Fruit fly (Drosophila melanogaster) whole organism, embryonic: ENCODE measurements around the gene CG44000.

Experiments used
- Asciz ChIP-seq: fragments of 200-800 bp; sonication (Bioruptor generic); optimal IDR thresholded peaks from 2 replicates; lab custom pipeline; 2017; ENCODE audit warnings: missing biosample characterization, mild to moderate bottlenecking, missing genetic modification characterization, missing genetic modification reagents
- BEAF-32 ChIP-seq: fragments of 200-800 bp; sonication (Bioruptor generic); optimal IDR thresholded peaks from 3 replicates; lab custom pipeline; 2017; ENCODE audit warnings: missing biosample characterization, missing genetic modification characterization, mild to moderate bottlenecking, moderate library complexity, missing genetic modification reagents
- Bgb ChIP-seq: fragments of 200-800 bp; sonication (Bioruptor generic); IDR thresholded peaks from 2 replicates; pipeline ENCODE4 v1.3.6; 2022; ENCODE audit warnings: missing biosample characterization, missing genetic modification characterization; ENCODE audit not compliant: partially characterized antibody
- BtbVII ChIP-seq: fragments of 200-800 bp; sonication (Bioruptor generic); optimal IDR thresholded peaks from 3 replicates; lab custom pipeline; 2017; ENCODE audit warnings: missing biosample characterization, mild to moderate bottlenecking, missing genetic modification characterization
- CG12391 ChIP-seq: fragments of 200-800 bp; sonication (Bioruptor generic); optimal IDR thresholded peaks from 3 replicates; lab custom pipeline; 2018; ENCODE audit warnings: missing biosample characterization, mild to moderate bottlenecking, missing genetic modification characterization, moderate library complexity
- CG1602 ChIP-seq: fragments of 200-800 bp; sonication (Bioruptor generic); optimal IDR thresholded peaks from 3 replicates; lab custom pipeline; 2016; ENCODE audit warnings: missing biosample characterization, missing genetic modification characterization
- CG1603 ChIP-seq: fragments of 200-800 bp; sonication (Bioruptor generic); optimal IDR thresholded peaks from 2 replicates; lab custom pipeline; 2019; ENCODE audit warnings: missing biosample characterization, mild to moderate bottlenecking, missing genetic modification characterization, moderate library complexity
- CG16813 ChIP-seq: fragments of 200-800 bp; sonication (Bioruptor generic); IDR thresholded peaks from 3 replicates; pipeline ENCODE4 v1.3.6; 2022; ENCODE audit warnings: missing biosample characterization, missing genetic modification characterization; ENCODE audit not compliant: partially characterized antibody
- CG17328 ChIP-seq: fragments of 200-800 bp; sonication (Bioruptor generic); IDR thresholded peaks from 2 replicates; pipeline ENCODE4 v1.3.6; 2022; ENCODE audit warnings: missing biosample characterization, missing genetic modification characterization
- CG17568 ChIP-seq: fragments of 200-800 bp; sonication (Bioruptor generic); optimal IDR thresholded peaks from 2 replicates; lab custom pipeline; 2018; ENCODE audit warnings: missing biosample characterization, mild to moderate bottlenecking, missing genetic modification characterization, moderate library complexity
- CG17829 ChIP-seq: fragments of 200-800 bp; optimal IDR thresholded peaks from 2 replicates; lab custom pipeline; 2019; ENCODE audit warnings: missing biosample characterization, mild to moderate bottlenecking, missing genetic modification characterization, moderate library complexity
- CG17912 ChIP-seq: fragments of 200-800 bp; sonication (Bioruptor generic); optimal IDR thresholded peaks from 2 replicates; lab custom pipeline; 2018; ENCODE audit warnings: missing biosample characterization, mild to moderate bottlenecking, missing genetic modification characterization
- CG34422 ChIP-seq: fragments of 200-800 bp; sonication (Bioruptor generic); IDR thresholded peaks from 3 replicates; pipeline ENCODE4 v1.3.6; 2022; ENCODE audit warnings: missing biosample characterization, missing genetic modification characterization
- CG5953 ChIP-seq: fragments of 200-800 bp; sonication (Bioruptor generic); IDR thresholded peaks from 2 replicates; pipeline ENCODE4 v1.3.6; 2022; ENCODE audit warnings: missing biosample characterization, missing genetic modification characterization
- CG6254 ChIP-seq: fragments of 200-800 bp; sonication (Bioruptor generic); optimal IDR thresholded peaks from 3 replicates; lab custom pipeline; 2017; ENCODE audit warnings: mild to moderate bottlenecking, missing biosample characterization, missing genetic modification reagents, missing genetic modification characterization
- CG8944 ChIP-seq: fragments of 200-800 bp; sonication (Bioruptor generic); optimal IDR thresholded peaks from 3 replicates; lab custom pipeline; 2016; ENCODE audit warnings: missing biosample characterization, missing genetic modification characterization
- CG9797 ChIP-seq: fragments of 200-800 bp; sonication (Bioruptor generic); optimal IDR thresholded peaks from 3 replicates; lab custom pipeline; 2018; ENCODE audit warnings: missing biosample characterization, mild to moderate bottlenecking, missing genetic modification characterization
- Doc3 ChIP-seq: fragments of 200-800 bp; sonication (Bioruptor generic); IDR thresholded peaks from 3 replicates; pipeline ENCODE4 v1.3.6; 2022; ENCODE audit warnings: missing biosample characterization, missing genetic modification characterization; ENCODE audit not compliant: partially characterized antibody
- Drgx ChIP-seq: fragments of 200-800 bp; sonication (Bioruptor generic); IDR thresholded peaks from 2 replicates; pipeline ENCODE4 v1.3.6; 2022; ENCODE audit warnings: missing biosample characterization, missing genetic modification characterization
- E2f2 ChIP-seq: fragments of 200-800 bp; sonication (Bioruptor generic); IDR thresholded peaks from 2 replicates; pipeline ENCODE4 v1.3.6; 2022; ENCODE audit warnings: missing biosample characterization, missing genetic modification characterization
- Ets97D ChIP-seq: fragments of 200-800 bp; sonication (Bioruptor generic); optimal IDR thresholded peaks from 3 replicates; lab custom pipeline; 2016; ENCODE audit warnings: missing biosample characterization, missing genetic modification characterization
- Fer3 ChIP-seq: fragments of 200-800 bp; sonication (Bioruptor generic); optimal IDR thresholded peaks from 2 replicates; lab custom pipeline; 2018; ENCODE audit warnings: missing biosample characterization, mild to moderate bottlenecking, missing genetic modification characterization, moderate library complexity
- HmgZ ChIP-seq: fragments of 200-800 bp; sonication (Bioruptor generic); optimal IDR thresholded peaks from 2 replicates; lab custom pipeline; 2018; ENCODE audit warnings: missing biosample characterization, mild to moderate bottlenecking, missing genetic modification characterization
- Hmr ChIP-seq: fragments of 200-800 bp; sonication (Bioruptor generic); optimal IDR thresholded peaks from 3 replicates; lab custom pipeline; 2017; ENCODE audit warnings: mild to moderate bottlenecking, missing biosample characterization, missing genetic modification reagents, missing genetic modification characterization
- Hr39 ChIP-seq: fragments of >200 bp; optimal IDR thresholded peaks from 2 replicates; lab custom pipeline; 2017
- MBD-R2 ChIP-seq: fragments of 200-800 bp; sonication (Bioruptor generic); IDR thresholded peaks from 2 replicates; pipeline ENCODE4 v1.3.6; 2022; ENCODE audit warnings: missing biosample characterization, missing genetic modification characterization
- MESR4 ChIP-seq: fragments of 200-800 bp; sonication (Bioruptor generic); optimal IDR thresholded peaks from 2 replicates; lab custom pipeline; 2018; ENCODE audit warnings: missing biosample characterization, mild to moderate bottlenecking, missing genetic modification characterization, moderate library complexity
- Med ChIP-seq: fragments of 200-800 bp; sonication (Bioruptor generic); peaks from one replicate; lab custom pipeline; 2016; ENCODE audit warnings: missing biosample characterization, missing genetic modification characterization, mild to moderate bottlenecking, inconsistent platforms, moderate library complexity
- Neu2 ChIP-seq: fragments of 200-800 bp; sonication (Bioruptor generic); optimal IDR thresholded peaks from 3 replicates; lab custom pipeline; 2016; ENCODE audit warnings: missing biosample characterization, missing genetic modification characterization, borderline replicate concordance
- Opbp ChIP-seq: fragments of 200-800 bp; sonication (Bioruptor generic); IDR thresholded peaks from 3 replicates; pipeline ENCODE4 v1.3.6; 2022; ENCODE audit warnings: missing biosample characterization, missing genetic modification characterization; ENCODE audit not compliant: partially characterized antibody
- PHDP ChIP-seq: fragments of 200-800 bp; sonication (Bioruptor generic); optimal IDR thresholded peaks from 3 replicates; lab custom pipeline; 2018; ENCODE audit warnings: missing biosample characterization, mild to moderate bottlenecking, missing genetic modification characterization, moderate library complexity
- Six4 ChIP-seq: fragments of 200-800 bp; sonication (Bioruptor generic); optimal IDR thresholded peaks from 2 replicates; lab custom pipeline; 2016; ENCODE audit warnings: missing biosample characterization, missing genetic modification characterization
- Ssrp ChIP-seq: fragments of 200-800 bp; sonication (Bioruptor generic); optimal IDR thresholded peaks from 2 replicates; lab custom pipeline; 2018; ENCODE audit warnings: missing biosample characterization, mild to moderate bottlenecking, missing genetic modification characterization, moderate library complexity
- amos ChIP-seq: fragments of 200-800 bp; sonication (Bioruptor generic); IDR thresholded peaks from 2 replicates; pipeline ENCODE4 v1.3.6; 2022; ENCODE audit warnings: missing biosample characterization, missing genetic modification characterization; ENCODE audit not compliant: partially characterized antibody
- ash1 ChIP-seq: fragments of 200-800 bp; sonication (Bioruptor generic); optimal IDR thresholded peaks from 2 replicates; lab custom pipeline; 2018; ENCODE audit warnings: missing biosample characterization, mild to moderate bottlenecking, missing genetic modification characterization
- bbx ChIP-seq: fragments of 200-800 bp; sonication (Bioruptor generic); IDR thresholded peaks from 2 replicates; pipeline ENCODE4 v1.3.6; 2022; ENCODE audit warnings: missing biosample characterization, missing genetic modification characterization; ENCODE audit not compliant: partially characterized antibody
- croc ChIP-seq: fragments of 200-800 bp; sonication (Bioruptor generic); conservative IDR thresholded peaks from 3 replicates; pipeline ENCODE4 v1.3.6; 2022; ENCODE audit warnings: missing biosample characterization, missing genetic modification characterization
- exex ChIP-seq: fragments of 200-800 bp; sonication (Bioruptor generic); optimal IDR thresholded peaks from 4 replicates; lab custom pipeline; 2018; ENCODE audit warnings: missing biosample characterization, mild to moderate bottlenecking, missing genetic modification characterization, moderate library complexity
- gcm ChIP-seq: fragments of 200-800 bp; sonication (Bioruptor generic); optimal IDR thresholded peaks from 2 replicates; lab custom pipeline; 2019; ENCODE audit warnings: missing biosample characterization, mild to moderate bottlenecking, missing genetic modification characterization, moderate library complexity
- hbn ChIP-seq: fragments of 200-800 bp; sonication (Bioruptor generic); IDR thresholded peaks from 2 replicates; pipeline ENCODE4 v1.3.6; 2022; ENCODE audit warnings: missing biosample characterization, missing genetic modification characterization; ENCODE audit not compliant: partially characterized antibody
- mld ChIP-seq: fragments of 200-800 bp; sonication (Bioruptor generic); IDR thresholded peaks from 3 replicates; pipeline ENCODE4 v1.3.6; 2022; ENCODE audit warnings: missing biosample characterization, missing genetic modification characterization; ENCODE audit not compliant: partially characterized antibody
- nerfin-2 ChIP-seq: fragments of 200-800 bp; sonication (Bioruptor generic); IDR thresholded peaks from 2 replicates; pipeline ENCODE4 v1.3.6; 2022; ENCODE audit warnings: missing biosample characterization, missing genetic modification characterization; ENCODE audit not compliant: partially characterized antibody
- nmo ChIP-seq: fragments of 200-800 bp; sonication (Bioruptor generic); optimal IDR thresholded peaks from 2 replicates; lab custom pipeline; 2018; ENCODE audit warnings: missing biosample characterization, mild to moderate bottlenecking, missing genetic modification characterization, moderate library complexity
- run ChIP-seq: fragments of 200-800 bp; sonication (Bioruptor generic); optimal IDR thresholded peaks from 3 replicates; lab custom pipeline; 2018; ENCODE audit warnings: missing biosample characterization, mild to moderate bottlenecking, missing genetic modification characterization
- sc ChIP-seq, 3 experiments: fragments of >200 bp in 2 of 3; fragments of 200-800 bp in 1 of 3; sonication (Bioruptor generic) in 1 of 3; optimal IDR thresholded peaks; 2 replicates in 2 of 3; 3 replicates in 1 of 3; lab custom pipeline; 2017; ENCODE audit warnings: mild to moderate bottlenecking in 1 of 3, missing biosample characterization in 1 of 3, missing genetic modification characterization in 1 of 3, missing genetic modification reagents in 1 of 3
- sd ChIP-seq: fragments of 200-800 bp; sonication (Bioruptor generic); optimal IDR thresholded peaks from 3 replicates; lab custom pipeline; 2018; ENCODE audit warnings: missing biosample characterization, mild to moderate bottlenecking, missing genetic modification characterization, moderate library complexity
- unc-4 ChIP-seq: fragments of 200-800 bp; sonication (Bioruptor generic); IDR thresholded peaks from 2 replicates; pipeline ENCODE4 v1.3.6; 2022; ENCODE audit warnings: missing biosample characterization, missing genetic modification characterization; ENCODE audit not compliant: partially characterized antibody
- zen2 ChIP-seq: fragments of 200-800 bp; sonication (Bioruptor generic); IDR thresholded peaks from 3 replicates; pipeline ENCODE4 v1.3.6; 2022; ENCODE audit warnings: missing biosample characterization, missing genetic modification characterization; ENCODE audit not compliant: partially characterized antibody

Gene CG44000

DNA sequence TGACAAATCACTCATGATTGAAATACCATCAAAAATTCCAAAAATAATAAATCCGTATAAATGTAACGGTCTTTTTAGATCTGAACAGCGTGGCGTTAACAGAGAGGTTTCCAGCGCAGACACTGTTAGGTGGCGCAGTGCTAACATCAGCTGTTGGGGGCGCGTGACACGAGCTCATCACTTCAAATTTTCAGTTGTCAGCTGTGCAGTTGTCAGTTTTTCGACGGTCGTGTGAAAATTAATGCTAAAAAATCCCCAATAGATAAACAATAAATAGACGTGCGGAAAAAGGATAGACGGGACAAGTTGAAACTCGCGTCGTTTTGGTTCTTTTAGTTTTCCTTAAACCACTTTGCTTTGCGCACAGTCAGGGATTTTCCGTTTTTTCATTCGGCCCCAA lies 53.2 kb downstream of the CG44000 start, which contains the start of gene CG4230 (continued):
- TF ChIP-seq croc (GFP tag; lab: Robert Waterston, UW): no peak
- TF ChIP-seq Hmr (GFP tag; lab: Kevin White, UChicago): no peak
- TF ChIP-seq Ssrp (tag; lab: Kevin White, UChicago): no peak
- TF ChIP-seq zen2: peak; percentile 69; the same call in 2 of the 3 replicates
- TF ChIP-seq Med (GFP tag; lab: Kevin White, UChicago): peak; percentile 67
- peak; percentile 83 for TF ChIP-seq Doc3
- TF ChIP-seq Drgx (GFP tag; lab: Robert Waterston, UW): no peak
- peak; percentile 90 for TF ChIP-seq unc-4 (GFP tag; lab: Robert Waterston, UW)
- TF ChIP-seq Asciz (GFP tag; lab: Kevin White, UChicago): no peak
- TF ChIP-seq Opbp (GFP tag; lab: Robert Waterston, UW): peak; percentile 87
- peak; percentile 83 for TF ChIP-seq BEAF-32 (GFP tag; lab: Kevin White, UChicago)
- no peak for TF ChIP-seq gcm
- TF ChIP-seq CG17328 (GFP tag; lab: Robert Waterston, UW): 0 out of 2 replicates have a peak, but pooled peaks have one; percentile 7
- TF ChIP-seq hbn (GFP tag; lab: Robert Waterston, UW): peak; percentile 91
- no peak for TF ChIP-seq run
- peak; percentile 0 for TF ChIP-seq PHDP (tag; lab: Kevin White, UChicago)
- TF ChIP-seq sd (tag; lab: Kevin White, UChicago): no peak
- TF ChIP-seq CG1603 (tag; lab: Kevin White, UChicago): peak; percentile 53
- peak; percentile 30 for TF ChIP-seq HmgZ (tag; lab: Kevin White, UChicago)
- peak; percentile 22; the same call in 1 of the 3 replicates for TF ChIP-seq CG34422 (GFP tag; lab: Robert Waterston, UW)
- peak; percentile 48; the same call in 1 of the 2 replicates for TF ChIP-seq nerfin-2 (GFP tag; lab: Robert Waterston, UW)
- peak; percentile 7 for TF ChIP-seq CG9797 (GFP tag; lab: Kevin White, UChicago)
- TF ChIP-seq Ets97D: peak; percentile 6
- no peak for TF ChIP-seq Fer3 (tag; lab: Kevin White, UChicago)
- TF ChIP-seq bbx: peak; percentile 94
- no peak for TF ChIP-seq CG17912 (GFP tag; lab: Kevin White, UChicago)
- peak; percentile 56 for TF ChIP-seq MESR4
- TF ChIP-seq CG12391 (tag; lab: Kevin White, UChicago): no peak
- no peak for TF ChIP-seq CG5953 (GFP tag; lab: Robert Waterston, UW)
- TF ChIP-seq CG17829 (tag; lab: Kevin White, UChicago): no peak
- peak; percentile 84 for TF ChIP-seq CG6254 (GFP tag; lab: Kevin White, UChicago)
- TF ChIP-seq mld (GFP tag; lab: Robert Waterston, UW): peak; percentile 65; the same call in 1 of the 3 replicates
- no peak for TF ChIP-seq Six4 (GFP tag; lab: Kevin White, UChicago)
- no peak for TF ChIP-seq CG1602 (GFP tag; lab: Kevin White, UChicago)
- TF ChIP-seq ash1 (GFP tag; lab: Kevin White, UChicago): no peak
- no peak for TF ChIP-seq BtbVII
- peak; percentile 83 for TF ChIP-seq MBD-R2 (GFP tag; lab: Robert Waterston, UW)
- TF ChIP-seq CG16813 (GFP tag; lab: Robert Waterston, UW): peak; percentile 81
- TF ChIP-seq exex: no peak
- TF ChIP-seq Hr39 (lab: Kevin White, UChicago): no peak
- TF ChIP-seq CG8944 (GFP tag; lab: Kevin White, UChicago): no peak
- peak; percentile 1 for TF ChIP-seq nmo (GFP tag; lab: Kevin White, UChicago)
- TF ChIP-seq CG17568 (GFP tag; lab: Kevin White, UChicago): peak; percentile 36
- TF ChIP-seq Bgb (GFP tag; lab: Robert Waterston, UW): peak; percentile 95
- TF ChIP-seq Neu2 (GFP tag; lab: Kevin White, UChicago): no peak
- TF ChIP-seq E2f2 (GFP tag; lab: Robert Waterston, UW): peak; percentile 36; the same call in 1 of the 2 replicates
- TF ChIP-seq sc (optimal IDR thresholded peaks at IDR 0.05; lab: Kevin White, UChicago): no peak
- no peak for TF ChIP-seq sc (GFP tag; optimal IDR thresholded peaks at IDR 0.05; lab: Kevin White, UChicago)
- peak; percentile 92 for TF ChIP-seq amos (GFP tag; lab: Robert Waterston, UW)
